Fruit fly (Drosophila melanogaster) whole organism, wandering third instar larva: ENCODE results near the gene Atg4b.

Source experiments
- Abd-B ChIP-seq: fragments of >200 bp; optimal IDR thresholded peaks from 2 replicates; lab custom pipeline; 2017; ENCODE audit warnings: missing biosample characterization, missing genetic modification characterization
- CG32264 ChIP-seq: fragments of 200-800 bp; sonication (Bioruptor generic); optimal IDR thresholded peaks from 2 replicates; lab custom pipeline; 2016; ENCODE audit warnings: missing biosample characterization, missing genetic modification characterization
- CG9705 ChIP-seq: fragments of 200-800 bp; sonication (Bioruptor generic); optimal IDR thresholded peaks from 2 replicates; lab custom pipeline; 2018; ENCODE audit warnings: missing biosample characterization, mild to moderate bottlenecking, missing genetic modification characterization
- CrebA ChIP-seq: fragments of 200-800 bp; sonication (Bioruptor generic); optimal IDR thresholded peaks from 2 replicates; lab custom pipeline; 2016; ENCODE audit warnings: missing biosample characterization, mild to moderate bottlenecking, missing genetic modification characterization, borderline replicate concordance
- Dfd ChIP-seq: fragments of >200 bp; optimal IDR thresholded peaks from 2 replicates; lab custom pipeline; 2017; ENCODE audit warnings: missing biosample characterization, missing genetic modification characterization
- Dif ChIP-seq: fragments of 200-275, 200-300 bp; sonication (Bioruptor generic); optimal IDR thresholded peaks from 2 replicates; lab custom pipeline; 2018; ENCODE audit warnings: missing biosample characterization, missing genetic modification characterization; ENCODE audit not compliant: partially characterized antibody
- GATAd ChIP-seq: sonication (Bioruptor generic); optimal IDR thresholded peaks from 2 replicates; lab custom pipeline; 2016; ENCODE audit warnings: missing biosample characterization, missing genetic modification characterization
- HLH106 ChIP-seq: fragments of 200-800 bp; optimal IDR thresholded peaks from 3 replicates; lab custom pipeline; 2019; ENCODE audit warnings: missing biosample characterization, mild to moderate bottlenecking, missing genetic modification characterization, moderate library complexity
- Hnf4 ChIP-seq: fragments of 200-800 bp; sonication (Bioruptor generic); optimal IDR thresholded peaks from 2 replicates; lab custom pipeline; 2016; ENCODE audit warnings: missing biosample characterization, mild to moderate bottlenecking, missing genetic modification characterization
- Hr78 ChIP-seq: fragments of >200 bp; optimal IDR thresholded peaks from 2 replicates; lab custom pipeline; 2017; ENCODE audit warnings: missing biosample characterization, missing genetic modification characterization
- Hr83 ChIP-seq: fragments of 200-300 bp; sonication (Bioruptor generic); optimal IDR thresholded peaks from 2 replicates; lab custom pipeline; 2016; ENCODE audit warnings: missing biosample characterization, mild to moderate bottlenecking, missing genetic modification characterization, moderate library complexity; ENCODE audit not compliant: poor library complexity, severe bottlenecking
- Jra ChIP-seq: sonication (Bioruptor generic); optimal IDR thresholded peaks from 2 replicates; lab custom pipeline; 2016; ENCODE audit warnings: missing biosample characterization, missing genetic modification characterization
- Mio ChIP-seq: sonication (Bioruptor generic); optimal IDR thresholded peaks from 2 replicates; lab custom pipeline; 2016; ENCODE audit warnings: missing biosample characterization, missing genetic modification characterization
- Myc ChIP-seq: fragments of >200 bp; optimal IDR thresholded peaks from 2 replicates; lab custom pipeline; 2017
- N ChIP-seq: fragments of >200 bp; optimal IDR thresholded peaks from 2 replicates; lab custom pipeline; 2018; ENCODE audit warnings: missing biosample characterization, missing external identifiers, missing genetic modification characterization
- OdsH ChIP-seq: fragments of 200-800 bp; sonication (Bioruptor generic); optimal IDR thresholded peaks from 2 replicates; lab custom pipeline; 2016; ENCODE audit warnings: missing biosample characterization, mild to moderate bottlenecking, missing genetic modification characterization
- Rel ChIP-seq, 2 experiments: fragments of 200-800 bp; sonication (Bioruptor generic) in 1 of 2; optimal IDR thresholded peaks; 2 replicates in 1 of 2; 3 replicates in 1 of 2; lab custom pipeline; 2016 to 2019; ENCODE audit warnings: mild to moderate bottlenecking in 2 of 2, missing biosample characterization in 2 of 2, missing genetic modification characterization in 2 of 2, moderate library complexity in 1 of 2
- Sp1 ChIP-seq: fragments of 200-800 bp; sonication (Bioruptor generic); optimal IDR thresholded peaks from 3 replicates; lab custom pipeline; 2019; ENCODE audit warnings: missing biosample characterization, mild to moderate bottlenecking, missing genetic modification characterization, moderate library complexity
- Vsx2 ChIP-seq: fragments of 200-300, 225-300 bp; sonication (Bioruptor generic); optimal IDR thresholded peaks from 2 replicates; lab custom pipeline; 2018; ENCODE audit warnings: missing biosample characterization, missing genetic modification characterization; ENCODE audit not compliant: partially characterized antibody
- br ChIP-seq: fragments of 200-800 bp; sonication (Bioruptor generic); optimal IDR thresholded peaks from 2 replicates; lab custom pipeline; 2016; ENCODE audit warnings: missing biosample characterization, missing genetic modification characterization
- brk ChIP-seq: fragments of 200-800 bp; sonication (Bioruptor generic); optimal IDR thresholded peaks from 2 replicates; lab custom pipeline; 2016; ENCODE audit warnings: missing biosample characterization, mild to moderate bottlenecking, missing genetic modification characterization
- dl ChIP-seq, 2 experiments: fragments of 175-275, 200-275 bp in 1 of 2; fragments of 200-275 bp in 1 of 2; sonication (Bioruptor generic); optimal IDR thresholded peaks; lab custom pipeline; 2018; ENCODE audit warnings: mild to moderate bottlenecking in 2 of 2, missing biosample characterization in 2 of 2, missing genetic modification characterization in 2 of 2, moderate library complexity in 2 of 2; ENCODE audit not compliant: partially characterized antibody in 2 of 2, insufficient read depth in 1 of 2
- dmrt93B ChIP-seq: fragments of 200-800 bp; sonication (Bioruptor generic); optimal IDR thresholded peaks from 2 replicates; lab custom pipeline; 2018; ENCODE audit warnings: missing biosample characterization, mild to moderate bottlenecking, missing genetic modification characterization
- dsf ChIP-seq: sonication (Bioruptor generic); optimal IDR thresholded peaks from 2 replicates; lab custom pipeline; 2016; ENCODE audit warnings: missing biosample characterization, missing genetic modification characterization, borderline replicate concordance
- ey ChIP-seq: fragments of 200-800 bp; sonication (Bioruptor generic); optimal IDR thresholded peaks from 2 replicates; lab custom pipeline; 2016; ENCODE audit warnings: missing biosample characterization, missing genetic modification characterization
- foxo ChIP-seq, 2 experiments: fragments of 200-800 bp; sonication (Bioruptor generic); optimal IDR thresholded peaks; 2 replicates in 1 of 2; 3 replicates in 1 of 2; lab custom pipeline; 2016 to 2017; ENCODE audit warnings: missing biosample characterization in 2 of 2, missing genetic modification characterization in 2 of 2
- h ChIP-seq: fragments of 200-800 bp; sonication (Bioruptor generic); optimal IDR thresholded peaks from 3 replicates; lab custom pipeline; 2016; ENCODE audit warnings: missing biosample characterization, mild to moderate bottlenecking, missing genetic modification characterization
- jim ChIP-seq: fragments of 175-275, 200-325 bp; sonication (Bioruptor generic); optimal IDR thresholded peaks from 2 replicates; lab custom pipeline; 2016; ENCODE audit warnings: missing biosample characterization, mild to moderate bottlenecking, missing genetic modification characterization
- lola ChIP-seq: fragments of >200 bp; optimal IDR thresholded peaks from 2 replicates; lab custom pipeline; 2017; ENCODE audit warnings: missing biosample characterization, missing genetic modification characterization
- pan ChIP-seq: fragments of >200 bp; optimal IDR thresholded peaks from 2 replicates; lab custom pipeline; 2017
- psq ChIP-seq: fragments of 200-800 bp; sonication (Bioruptor generic); optimal IDR thresholded peaks from 3 replicates; lab custom pipeline; 2017; ENCODE audit warnings: missing biosample characterization, mild to moderate bottlenecking, missing genetic modification characterization, moderate library complexity
- sage ChIP-seq: fragments of 200-800 bp; sonication (Bioruptor generic); optimal IDR thresholded peaks from 2 replicates; lab custom pipeline; 2016; ENCODE audit warnings: missing biosample characterization, mild to moderate bottlenecking, missing genetic modification characterization
- sv ChIP-seq: fragments of 200-800 bp; sonication (Bioruptor generic); optimal IDR thresholded peaks from 3 replicates; lab custom pipeline; 2016; ENCODE audit warnings: missing biosample characterization, missing genetic modification characterization
- tai ChIP-seq: sonication (Bioruptor generic); optimal IDR thresholded peaks from 2 replicates; lab custom pipeline; 2016; ENCODE audit warnings: missing biosample characterization, missing genetic modification characterization
- usp ChIP-seq: fragments of >200 bp; optimal IDR thresholded peaks from 2 replicates; lab custom pipeline; 2017; ENCODE audit warnings: missing biosample characterization, missing genetic modification characterization
- woc ChIP-seq: sonication (Bioruptor generic); optimal IDR thresholded peaks from 2 replicates; lab custom pipeline; 2016; ENCODE audit warnings: missing biosample characterization, mild to moderate bottlenecking, missing genetic modification characterization

Gene Atg4b

dm6 chr3R:15330472-15330871 lies 26.3 kb downstream of the Atg4b start, which contains the start of gene mRpL9:
mRpL9 (plus strand) TSS chr3R:15330738.
- TF ChIP-seq psq (GFP tag; lab: Kevin White, UChicago): no peak
- TF ChIP-seq dmrt93B (GFP tag; lab: Kevin White, UChicago): no peak
- TF ChIP-seq CG9705 (GFP tag; lab: Kevin White, UChicago): no peak
- peak; percentile 8 for TF ChIP-seq OdsH
- TF ChIP-seq Mio (GFP tag; lab: Kevin White, UChicago): no peak
- peak; percentile 28 for TF ChIP-seq ey (GFP tag; lab: Kevin White, UChicago)
- TF ChIP-seq lola: no peak
- no peak for TF ChIP-seq Hr78 (GFP tag; lab: Kevin White, UChicago)
- no peak for TF ChIP-seq CrebA (GFP tag; lab: Kevin White, UChicago)
- TF ChIP-seq Myc (lab: Kevin White, UChicago): no peak
- TF ChIP-seq dsf (GFP tag; lab: Kevin White, UChicago): no peak
- TF ChIP-seq Jra (GFP tag; lab: Kevin White, UChicago): no peak
- no peak for TF ChIP-seq h (GFP tag; lab: Kevin White, UChicago)
- no peak for TF ChIP-seq Rel (GFP tag; optimal IDR thresholded peaks at IDR 0.05; lab: Kevin White, UChicago)
- no peak for TF ChIP-seq Rel (tag; optimal IDR thresholded peaks at IDR 0.05; lab: Kevin White, UChicago)
- no peak for TF ChIP-seq woc (GFP tag; lab: Kevin White, UChicago)
- TF ChIP-seq HLH106: peak; percentile 57
- no peak for TF ChIP-seq sage
- peak; percentile 56 for TF ChIP-seq Hr83 (GFP tag; lab: Kevin White, UChicago)

- TF ChIP-seq Myc (lab: Kevin White, UChicago) (peak; percentile 66), sage (no peak)
Measured at dm6 chr3R:15328083-15328779, 28.5 kb downstream of the Atg4b start, which contains the start of the genes CG6236 and ea. CG6236 (minus strand) TSS chr3R:15328269. ea (plus strand) TSS chr3R:15328729.

- no peak for TF ChIP-seq Rel (GFP tag; optimal IDR thresholded peaks at IDR 0.05; lab: Kevin White, UChicago)
- peak; percentile 14 for TF ChIP-seq Rel (tag; optimal IDR thresholded peaks at IDR 0.05; lab: Kevin White, UChicago)
- no peak for TF ChIP-seq h (GFP tag; lab: Kevin White, UChicago)
- TF ChIP-seq, all 38 proteins: peak for 1
Measured at dm6 chr3R:15320747-15321085, 36.0 kb downstream of the Atg4b start, which contains the start of gene ear. ear (plus strand) TSS chr3R:15320756.

dm6 chr3R:15319912-15320746 lies 36.6 kb downstream of the Atg4b start, which contains the start of the genes CG6276 and CG44040:
CG6276 (minus strand) TSS chr3R:15320069.
CG44040 (plus strand) TSS chr3R:15320378.
- no peak for TF ChIP-seq Rel (GFP tag; optimal IDR thresholded peaks at IDR 0.05; lab: Kevin White, UChicago)
- peak; percentile 82 for TF ChIP-seq Rel (tag; optimal IDR thresholded peaks at IDR 0.05; lab: Kevin White, UChicago)
- TF ChIP-seq CG9705 (GFP tag; lab: Kevin White, UChicago): peak; percentile 47
- peak; percentile 20 for TF ChIP-seq Myc (lab: Kevin White, UChicago)
- no peak for TF ChIP-seq Hnf4 (GFP tag; lab: Kevin White, UChicago)
- TF ChIP-seq Vsx2: no peak
- no peak for TF ChIP-seq Mio (GFP tag; lab: Kevin White, UChicago)
- TF ChIP-seq dsf (GFP tag; lab: Kevin White, UChicago): no peak
- no peak for TF ChIP-seq Dfd (GFP tag; lab: Kevin White, UChicago)
- peak; percentile 45 for TF ChIP-seq Hr83 (GFP tag; lab: Kevin White, UChicago)
- no peak for TF ChIP-seq CG32264 (GFP tag; lab: Kevin White, UChicago)
- no peak for TF ChIP-seq usp
- no peak for TF ChIP-seq tai (GFP tag; lab: Kevin White, UChicago)
- no peak for TF ChIP-seq sv (GFP tag; lab: Kevin White, UChicago)
- TF ChIP-seq pan (lab: Kevin White, UChicago): no peak
- peak in 1 of 2 experiments; percentile 59 for TF ChIP-seq foxo (GFP tag; optimal IDR thresholded peaks at IDR 0.05; lab: Kevin White, UChicago)
- TF ChIP-seq jim (GFP tag; lab: Kevin White, UChicago): no peak
- no peak for TF ChIP-seq lola
- no peak for TF ChIP-seq sage
- TF ChIP-seq OdsH: peak; percentile 38
- no peak for TF ChIP-seq br (GFP tag; lab: Kevin White, UChicago)
- no peak for TF ChIP-seq Jra (GFP tag; lab: Kevin White, UChicago)
- TF ChIP-seq h (GFP tag; lab: Kevin White, UChicago): peak; percentile 52
- peak; percentile 63 for TF ChIP-seq woc (GFP tag; lab: Kevin White, UChicago)
- TF ChIP-seq Dif (GFP tag; lab: Kevin White, UChicago): no peak
- no peak for TF ChIP-seq CrebA (GFP tag; lab: Kevin White, UChicago)
- TF ChIP-seq GATAd (GFP tag; lab: Kevin White, UChicago): no peak
- TF ChIP-seq dmrt93B (GFP tag; lab: Kevin White, UChicago): no peak
- peak; percentile 19 for TF ChIP-seq psq (GFP tag; lab: Kevin White, UChicago)
- TF ChIP-seq HLH106: peak; percentile 63
- TF ChIP-seq dl (GFP tag; optimal IDR thresholded peaks at IDR 0.05; lab: Kevin White, UChicago; ENCODE audit: insufficient read depth in 1 of 2, partially characterized antibody in 2 of 2): no peak
- TF ChIP-seq Sp1 (GFP tag; lab: Kevin White, UChicago): no peak
- no peak for TF ChIP-seq Hr78 (GFP tag; lab: Kevin White, UChicago)
- TF ChIP-seq ey (GFP tag; lab: Kevin White, UChicago): peak; percentile 58
- TF ChIP-seq N (GFP tag; lab: Kevin White, UChicago): no peak
- TF ChIP-seq Abd-B (GFP tag; lab: Kevin White, UChicago): no peak
- no peak for TF ChIP-seq brk (GFP tag; lab: Kevin White, UChicago)
